Worm (Caenorhabditis elegans) whole organism, L4 larva: Measurements from ENCODE around the gene C02D5.4.

ENCODE experiments used
- D1046.2 ChIP-seq: fragments of 200-800 bp; sonication (Bioruptor generic); IDR thresholded peaks from 2 replicates; pipeline ENCODE4 v1.3.6; 2022; ENCODE audit warnings: missing genetic modification characterization, missing compliant biosample characterization
- Y75B8A.6 ChIP-seq: fragments of 200-800 bp; sonication (Bioruptor generic); IDR thresholded peaks from 2 replicates; pipeline ENCODE4 v1.3.6; 2022; ENCODE audit warnings: missing genetic modification reagents, missing genetic modification characterization, missing compliant biosample characterization
- ZK337.2 ChIP-seq: fragments of 200-800 bp; sonication (Bioruptor generic); IDR thresholded peaks from 2 replicates; pipeline ENCODE4 v1.3.6; 2022; ENCODE audit warnings: missing genetic modification reagents, missing genetic modification characterization, missing compliant biosample characterization
- ZK546.5 ChIP-seq, 2 experiments: sonication (generic microtip); optimal IDR thresholded peaks; 2 replicates each; lab custom pipeline; 2017; ENCODE audit warnings: missing biosample characterization in 2 of 2, missing genetic modification characterization in 2 of 2
- aha-1 ChIP-seq: fragments of 150-350 bp; peaks from one replicate; lab custom pipeline; 2014; ENCODE audit warnings: missing biosample characterization, missing genetic modification characterization
- arid-1 ChIP-seq: fragments of 200-800 bp; sonication (Bioruptor generic); conservative IDR thresholded peaks from 2 replicates; pipeline ENCODE4 v1.3.6; 2022; ENCODE audit warnings: missing genetic modification reagents, missing genetic modification characterization, missing compliant biosample characterization
- ceh-32 ChIP-seq: sonication (generic microtip); optimal IDR thresholded peaks from 2 replicates; lab custom pipeline; 2016; ENCODE audit warnings: mild to moderate bottlenecking, missing genetic modification characterization, missing compliant biosample characterization; ENCODE audit not compliant: poor library complexity
- ceh-82 ChIP-seq: sonication (generic microtip); optimal IDR thresholded peaks from 2 replicates; lab custom pipeline; 2017; ENCODE audit warnings: missing biosample characterization, missing genetic modification characterization
- ctbp-1 ChIP-seq: fragments of 200-800 bp; sonication (Bioruptor generic); IDR thresholded peaks from 2 replicates; pipeline ENCODE4 v1.3.6; 2022; ENCODE audit warnings: missing genetic modification reagents, missing genetic modification characterization, missing compliant biosample characterization
- daf-16 ChIP-seq, 3 experiments: sonication (generic microtip); optimal IDR thresholded peaks; 2 replicates each; lab custom pipeline; 2016 to 2017; ENCODE audit warnings: missing genetic modification characterization in 3 of 3, missing genetic modification reagents in 3 of 3, mild to moderate bottlenecking in 2 of 3, missing compliant biosample characterization in 2 of 3, missing biosample characterization in 1 of 3, moderate library complexity in 1 of 3
- dpl-1 ChIP-seq: fragments of 150-350 bp; optimal IDR thresholded peaks from 2 replicates; lab custom pipeline; 2014; ENCODE audit warnings: missing biosample characterization, missing genetic modification reagents, missing genetic modification characterization
- duxl-1 ChIP-seq: sonication (generic microtip); optimal IDR thresholded peaks from 2 replicates; lab custom pipeline; 2016; ENCODE audit warnings: mild to moderate bottlenecking, missing genetic modification characterization, moderate library complexity, missing compliant biosample characterization; ENCODE audit not compliant: poor library complexity
- egl-27 ChIP-seq: sonication (generic microtip); optimal IDR thresholded peaks from 3 replicates; lab custom pipeline; 2017; ENCODE audit warnings: missing biosample characterization, missing genetic modification reagents, missing genetic modification characterization
- egl-43 ChIP-seq: fragments of 200-800 bp; sonication (Bioruptor generic); IDR thresholded peaks from 2 replicates; pipeline ENCODE4 v1.3.6; 2022; ENCODE audit warnings: missing genetic modification reagents, missing genetic modification characterization, missing compliant biosample characterization
- fkh-10 ChIP-seq: fragments of 150-350 bp; optimal IDR thresholded peaks from 2 replicates; lab custom pipeline; 2014; ENCODE audit warnings: missing biosample characterization, missing genetic modification reagents, missing genetic modification characterization
- fos-1 ChIP-seq: fragments of 150-350 bp; optimal IDR thresholded peaks from 2 replicates; lab custom pipeline; 2014; ENCODE audit warnings: missing biosample characterization, missing genetic modification characterization
- hif-1 ChIP-seq, 2 experiments: sonication (generic microtip); optimal IDR thresholded peaks; 2 replicates each; lab custom pipeline; 2016 to 2017; ENCODE audit warnings: missing compliant biosample characterization in 2 of 2, missing genetic modification characterization in 2 of 2, missing genetic modification reagents in 2 of 2, missing genotype in 2 of 2, mild to moderate bottlenecking in 1 of 2
- hlh-30 ChIP-seq: sonication (generic microtip); optimal IDR thresholded peaks from 2 replicates; lab custom pipeline; 2017; ENCODE audit warnings: antibody characterized with exemption, mild to moderate bottlenecking, missing genetic modification characterization, missing compliant biosample characterization; ENCODE audit not compliant: insufficient read depth
- hmg-1.1 ChIP-seq: fragments of 200-800 bp; sonication (Bioruptor generic); IDR thresholded peaks from 2 replicates; pipeline ENCODE4 v1.3.6; 2022; ENCODE audit warnings: missing genetic modification reagents, missing genetic modification characterization, missing compliant biosample characterization
- lin-13 ChIP-seq: fragments of 150-350 bp; optimal IDR thresholded peaks from 2 replicates; lab custom pipeline; 2014; ENCODE audit warnings: missing biosample characterization, missing genetic modification reagents, missing genetic modification characterization
- lin-29 ChIP-seq: fragments of 200-800 bp; sonication (Bioruptor generic); IDR thresholded peaks from 2 replicates; pipeline ENCODE4 v1.3.6; 2022; ENCODE audit warnings: missing genetic modification reagents, missing genetic modification characterization, missing compliant biosample characterization
- lir-3 ChIP-seq: sonication (generic microtip); optimal IDR thresholded peaks from 2 replicates; lab custom pipeline; 2016; ENCODE audit warnings: mild to moderate bottlenecking, missing genetic modification characterization, missing compliant biosample characterization
- lsy-2 ChIP-seq, 2 experiments: fragments of 150-350 bp in 1 of 2; sonication (generic microtip) in 1 of 2; optimal IDR thresholded peaks; 2 replicates each; lab custom pipeline; 2014 to 2017; ENCODE audit warnings: missing biosample characterization in 2 of 2, missing genetic modification characterization in 2 of 2
- mep-1 ChIP-seq: fragments of 150-350 bp; sonication (generic microtip); optimal IDR thresholded peaks from 3 replicates; lab custom pipeline; 2014; ENCODE audit warnings: missing biosample characterization, missing genetic modification characterization
- mes-2 ChIP-seq: sonication (generic microtip); optimal IDR thresholded peaks from 2 replicates; lab custom pipeline; 2016; ENCODE audit warnings: missing genotype, mild to moderate bottlenecking, missing genetic modification characterization, missing compliant biosample characterization; ENCODE audit not compliant: poor library complexity, severe bottlenecking
- nhr-10 ChIP-seq: fragments of 150-350 bp; optimal IDR thresholded peaks from 2 replicates; lab custom pipeline; 2014; ENCODE audit warnings: missing biosample characterization, missing genetic modification characterization
- nhr-11 ChIP-seq: fragments of 150-350 bp; optimal IDR thresholded peaks from 2 replicates; lab custom pipeline; 2014; ENCODE audit warnings: missing biosample characterization, missing genetic modification characterization
- nhr-41 ChIP-seq: fragments of 200-800 bp; sonication (Bioruptor generic); IDR thresholded peaks from 2 replicates; pipeline ENCODE4 v1.3.6; 2022; ENCODE audit warnings: missing genetic modification reagents, missing genetic modification characterization, missing compliant biosample characterization
- nhr-77 ChIP-seq: fragments of 150-350 bp; optimal IDR thresholded peaks from 2 replicates; lab custom pipeline; 2014; ENCODE audit warnings: missing biosample characterization, missing genetic modification characterization
- pha-4 ChIP-seq, 2 experiments: fragments of 150-350 bp in 1 of 2; fragments of 200-800 bp in 1 of 2; sonication (Bioruptor generic) in 1 of 2; IDR thresholded peaks in 1 of 2; optimal IDR thresholded peaks in 1 of 2; 2 replicates each; pipeline versions ENCODE4 v1.3.6 to Lab custom; 2014 to 2022; ENCODE audit warnings: missing genetic modification characterization in 2 of 2, missing genetic modification reagents in 2 of 2, missing biosample characterization in 1 of 2, missing compliant biosample characterization in 1 of 2
- php-3 ChIP-seq: fragments of 200-800 bp; sonication (Bioruptor generic); IDR thresholded peaks from 2 replicates; pipeline ENCODE4 v1.3.6; 2022; ENCODE audit warnings: missing genetic modification reagents, missing genetic modification characterization, missing compliant biosample characterization
- rbr-2 ChIP-seq: sonication (generic microtip); optimal IDR thresholded peaks from 2 replicates; lab custom pipeline; 2016; ENCODE audit warnings: missing genotype, missing genetic modification characterization, missing compliant biosample characterization
- saeg-2 ChIP-seq: fragments of 200-800 bp; sonication (Bioruptor generic); IDR thresholded peaks from 2 replicates; pipeline ENCODE4 v1.3.6; 2022; ENCODE audit warnings: missing genetic modification reagents, missing genetic modification characterization, missing compliant biosample characterization
- sdz-12 ChIP-seq: fragments of 200-800 bp; sonication (Bioruptor generic); optimal IDR thresholded peaks from 2 replicates; lab custom pipeline; 2018; ENCODE audit warnings: mild to moderate bottlenecking, missing genetic modification characterization, missing compliant biosample characterization
- set-16 ChIP-seq: fragments of 200-800 bp; sonication (Bioruptor generic); IDR thresholded peaks from 2 replicates; pipeline ENCODE4 v1.3.6; 2022; ENCODE audit warnings: missing genetic modification reagents, missing genetic modification characterization, missing compliant biosample characterization
- snpc-1.2 ChIP-seq: fragments of 200-800 bp; sonication (Bioruptor generic); IDR thresholded peaks from 2 replicates; pipeline ENCODE4 v1.3.6; 2022; ENCODE audit warnings: missing genetic modification reagents, missing genetic modification characterization, missing compliant biosample characterization
- spr-1 ChIP-seq: sonication (generic microtip); optimal IDR thresholded peaks from 2 replicates; lab custom pipeline; 2016; ENCODE audit warnings: mild to moderate bottlenecking, missing genetic modification characterization, missing compliant biosample characterization
- unc-130 ChIP-seq: sonication (generic microtip); optimal IDR thresholded peaks from 2 replicates; lab custom pipeline; 2016; ENCODE audit warnings: missing genetic modification reagents, missing genetic modification characterization, missing compliant biosample characterization
- unc-39 ChIP-seq: sonication (generic microtip); optimal IDR thresholded peaks from 2 replicates; lab custom pipeline; 2017; ENCODE audit warnings: missing biosample characterization, missing genetic modification characterization
- unc-62 ChIP-seq, 3 experiments: fragments of 150-350 bp in 1 of 3; sonication (generic microtip); optimal IDR thresholded peaks in 2 of 3; peaks in 1 of 3; 1 replicate in 1 of 3; 2 replicates in 2 of 3; lab custom pipeline; 2014 to 2017; ENCODE audit warnings: missing biosample characterization in 3 of 3, missing genetic modification characterization in 3 of 3, missing genetic modification reagents in 3 of 3, missing genotype in 1 of 3
- ztf-11 ChIP-seq: fragments of 150-350 bp; optimal IDR thresholded peaks from 2 replicates; lab custom pipeline; 2014; ENCODE audit warnings: missing biosample characterization, missing genetic modification characterization

Gene C02D5.4

ce11 chrIII:8520589-8520988 is 31.4 kb upstream of the C02D5.4 start:
- TF ChIP-seq D1046.2 (GFP tag; lab: Robert Waterston, UW), result no peak
- no peak for TF ChIP-seq egl-43
- no peak for TF ChIP-seq sdz-12 (GFP tag; lab: Kevin White, UChicago)
- TF ChIP-seq set-16 (GFP tag; lab: Robert Waterston, UW), result no peak
- no peak for TF ChIP-seq ztf-11 (tag; lab: Kevin White, UChicago)
- TF ChIP-seq lir-3 (tag; lab: Kevin White, UChicago), result no peak
- TF ChIP-seq nhr-41, result no peak
- TF ChIP-seq ZK337.2, result no peak
- no peak for TF ChIP-seq snpc-1.2 (GFP tag; lab: Robert Waterston, UW)
- no peak for TF ChIP-seq fkh-10 (GFP tag; lab: Kevin White, UChicago)
- no peak for TF ChIP-seq Y75B8A.6 (GFP tag; lab: Robert Waterston, UW)
- no peak for TF ChIP-seq lin-29 (GFP tag; lab: Robert Waterston, UW)
- TF ChIP-seq pha-4 (GFP tag; IDR thresholded peaks at IDR 0.05; lab: Robert Waterston, UW), result no peak
- no peak for TF ChIP-seq pha-4 (tag; optimal IDR thresholded peaks at IDR 0.05; lab: Kevin White, UChicago)
- no peak for TF ChIP-seq saeg-2 (GFP tag; lab: Robert Waterston, UW)
- TF ChIP-seq daf-16 (GFP tag; optimal IDR thresholded peaks at IDR 0.05; lab: Kevin White, UChicago), result no peak
- no peak for TF ChIP-seq daf-16 (tag; optimal IDR thresholded peaks at IDR 0.05; lab: Kevin White, UChicago)
- no peak for TF ChIP-seq arid-1 (GFP tag; lab: Robert Waterston, UW)
- TF ChIP-seq, all 104 proteins: peak for 0

ce11 chrIII:8521654-8522392 is 30.1 kb upstream of the C02D5.4 start:
- TF ChIP-seq aha-1 (tag; lab: Kevin White, UChicago) (peak; percentile 54), hlh-30 (no peak), unc-39 (tag; lab: Kevin White, UChicago) (no peak), ceh-82 (tag; lab: Kevin White, UChicago) (no peak), pha-4 (GFP tag; IDR thresholded peaks at IDR 0.05; lab: Robert Waterston, UW) (no peak), pha-4 (tag; optimal IDR thresholded peaks at IDR 0.05; lab: Kevin White, UChicago) (peak; percentile 55), unc-62 (GFP tag; optimal IDR thresholded peaks at IDR 0.05 in 1 of 2; lab: Kevin White, UChicago) (peak in 1 of 2 experiments; percentile 93), unc-62 (tag; optimal IDR thresholded peaks at IDR 0.05; lab: Kevin White, UChicago) (no peak)

- TF ChIP-seq ZK546.5 (tag; optimal IDR thresholded peaks at IDR 0.05; lab: Kevin White, UChicago), result no peak
- TF ChIP-seq duxl-1 (tag; lab: Kevin White, UChicago), result no peak
- no peak for TF ChIP-seq ceh-32 (tag; lab: Kevin White, UChicago)
- TF ChIP-seq egl-27 (tag; lab: Kevin White, UChicago), result no peak
- TF ChIP-seq nhr-77 (tag; lab: Kevin White, UChicago), result no peak
- no peak for TF ChIP-seq nhr-11 (tag; lab: Kevin White, UChicago)
- no peak for TF ChIP-seq aha-1 (tag; lab: Kevin White, UChicago)
- no peak for TF ChIP-seq hlh-30
- TF ChIP-seq spr-1 (tag; lab: Kevin White, UChicago), result no peak
- no peak for TF ChIP-seq dpl-1 (GFP tag; lab: Kevin White, UChicago)
- no peak for TF ChIP-seq ctbp-1
- TF ChIP-seq nhr-10, result no peak
- TF ChIP-seq rbr-2 (tag; lab: Kevin White, UChicago), result no peak
- TF ChIP-seq unc-130 (GFP tag; lab: Kevin White, UChicago), result no peak
- TF ChIP-seq, all 104 proteins: peak for 0
Observed at ce11 chrIII:8524773-8525172, 27.2 kb upstream of the C02D5.4 start, which contains the start of gene idpp-15. TSS of gene idpp-15 (plus strand) at chrIII:8525073.

DNA sequence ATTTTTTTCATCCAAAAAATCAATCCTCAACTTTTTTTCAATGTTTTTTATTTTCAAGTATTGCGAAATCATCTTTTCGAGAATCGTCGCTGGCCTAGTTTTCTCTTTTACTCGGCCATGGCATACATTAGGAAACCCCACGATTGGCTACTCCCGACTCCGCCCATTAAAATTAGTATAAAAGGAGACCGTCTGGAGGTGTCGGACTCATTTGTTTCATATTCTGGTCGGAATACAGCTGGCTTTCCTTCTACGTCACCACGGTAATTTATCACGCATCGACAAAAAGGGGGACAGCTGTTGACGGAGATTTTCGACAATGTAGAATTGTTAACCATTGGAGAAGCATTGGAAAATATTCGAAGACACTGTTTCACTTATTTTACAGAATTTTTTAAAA is 23.0 kb upstream of the C02D5.4 start:
- TF ChIP-seq lsy-2 (tag; optimal IDR thresholded peaks at IDR 0.05; lab: Kevin White, UChicago) (peak; percentile 27 to 87), php-3 (GFP tag; lab: Robert Waterston, UW) (no peak), unc-62 (GFP tag; optimal IDR thresholded peaks at IDR 0.05 in 1 of 2; lab: Kevin White, UChicago) (peak in 1 of 2 experiments; percentile 79), unc-62 (tag; optimal IDR thresholded peaks at IDR 0.05; lab: Kevin White, UChicago) (no peak), aha-1 (tag; lab: Kevin White, UChicago) (peak; percentile 10), hmg-1.1 (GFP tag; lab: Robert Waterston, UW) (peak; percentile 46), daf-16 (GFP tag; optimal IDR thresholded peaks at IDR 0.05; lab: Kevin White, UChicago) (no peak), daf-16 (tag; optimal IDR thresholded peaks at IDR 0.05; lab: Kevin White, UChicago) (no peak), ZK337.2 (0 out of 2 replicates have a peak, but pooled peaks have one; percentile 34), fkh-10 (GFP tag; lab: Kevin White, UChicago) (peak; percentile 3), rbr-2 (tag; lab: Kevin White, UChicago) (peak; percentile 40), fos-1 (no peak), dpl-1 (GFP tag; lab: Kevin White, UChicago) (peak; percentile 53), mes-2 (tag; lab: Kevin White, UChicago) (peak; percentile 93), lin-13 (no peak), mep-1 (tag; lab: Kevin White, UChicago) (peak; percentile 57), hif-1 (tag; optimal IDR thresholded peaks at IDR 0.05; lab: Kevin White, UChicago) (peak in 1 of 2 experiments; percentile 55)
